Fruit fly (Drosophila melanogaster): Measurements from ENCODE around the gene sstn.

Gene sstn

DNA sequence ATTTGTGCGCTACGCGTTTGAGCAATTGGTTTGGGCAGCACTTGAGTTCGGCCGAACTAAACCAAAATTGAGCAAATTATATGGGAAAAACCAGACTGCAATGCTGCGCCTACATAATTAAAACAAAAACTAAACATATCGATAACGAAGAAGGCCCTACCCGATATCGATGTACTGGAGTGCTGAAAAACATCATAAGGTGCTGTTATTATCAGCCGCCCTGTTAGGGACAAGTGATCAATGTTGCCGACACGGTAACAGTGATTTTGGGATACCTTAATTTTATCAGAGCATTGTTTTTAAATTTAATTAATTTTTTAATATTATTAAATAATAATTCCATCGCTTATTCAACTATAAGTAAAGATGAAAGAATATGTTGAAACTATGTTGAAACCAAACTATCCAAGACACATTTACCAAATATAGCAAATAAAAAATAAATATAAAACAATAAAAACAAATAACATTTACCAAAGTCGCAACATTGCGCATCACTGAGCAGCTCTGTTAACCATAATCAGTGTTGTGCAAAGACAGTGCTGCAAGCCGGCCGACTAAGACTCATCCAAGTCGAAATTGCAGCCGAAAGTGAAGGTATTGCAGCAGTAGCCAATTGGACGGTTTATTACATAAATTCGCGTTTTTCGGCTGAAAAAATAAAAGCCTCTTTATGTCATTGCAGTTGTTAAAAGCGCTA is at the start of gene sstn, which contains the start of the genes Plp and GlyRS:
sstn (minus strand) TSS at position 131 of the 700 bp plus-strand sequence.
Plp (minus strand) TSS at position 136 of the 700 bp plus-strand sequence.
GlyRS (plus strand) TSS at position 554 of the 700 bp plus-strand sequence.
- TF ChIP-seq usp (GFP tag; optimal IDR thresholded peaks at IDR 0.05) = no peak
- TF ChIP-seq Dll (optimal IDR thresholded peaks at IDR 0.05) = no peak
- no peak for TF ChIP-seq EcR (GFP tag; optimal IDR thresholded peaks at IDR 0.05)
- TF ChIP-seq pan (optimal IDR thresholded peaks at IDR 0.05) = no peak
- TF ChIP-seq psq (optimal IDR thresholded peaks at IDR 0.05) = no peak
- TF ChIP-seq CG8478 (optimal IDR thresholded peaks at IDR 0.05) = no peak

DNA sequence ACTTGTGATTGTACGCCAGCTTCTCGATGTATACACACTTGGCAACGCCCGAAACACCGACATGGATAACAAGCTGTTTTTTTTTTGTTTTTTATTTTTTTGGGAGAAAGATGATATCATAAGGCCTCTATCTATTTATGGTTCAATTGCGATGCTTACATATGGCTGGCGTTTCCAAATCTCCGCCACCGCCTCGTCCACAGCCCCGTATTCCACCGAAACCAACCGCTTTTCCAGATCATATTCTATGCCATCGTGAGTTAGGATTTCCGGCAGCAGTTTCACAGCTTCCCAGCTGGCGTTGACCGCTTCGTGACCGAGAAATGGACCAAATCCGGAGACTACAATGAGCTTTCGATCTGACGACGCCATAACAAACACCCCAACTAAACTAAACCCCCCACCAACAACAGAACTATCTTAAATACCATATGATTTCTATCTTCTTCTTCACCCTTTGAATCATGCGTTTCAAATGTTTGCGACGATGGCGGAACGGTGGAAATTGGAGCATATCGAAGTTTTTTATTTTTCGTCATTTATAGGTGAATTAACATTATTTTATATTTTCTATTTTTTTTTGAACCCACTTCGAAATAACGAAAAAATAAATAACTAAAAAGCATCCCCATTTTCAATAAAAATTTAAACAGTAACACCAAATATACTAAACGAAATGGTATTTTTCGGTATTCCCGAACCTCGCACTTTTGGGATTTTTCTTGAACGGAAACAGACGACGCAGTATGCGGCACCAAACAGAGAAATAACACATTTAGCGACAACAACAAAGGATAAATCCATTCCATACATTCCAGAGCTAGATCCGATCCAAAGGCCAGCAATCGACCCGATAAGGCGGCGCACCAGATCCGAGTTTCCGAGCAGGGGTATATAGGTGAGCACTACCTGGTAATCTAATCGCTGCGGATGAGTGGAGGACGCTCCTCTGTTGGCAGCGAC is 49.4 kb upstream of the sstn start, which contains the start of the genes CG32147 and Pex3:
CG32147 (minus strand) TSS at position 422 of the 963 bp plus-strand sequence.
Pex3 (plus strand) TSS at position 718 of the 963 bp plus-strand sequence.
- TF ChIP-seq EcR (GFP tag; optimal IDR thresholded peaks at IDR 0.05) (no peak), CG8478 (optimal IDR thresholded peaks at IDR 0.05) (no peak), Dll (optimal IDR thresholded peaks at IDR 0.05) (no peak), pan (optimal IDR thresholded peaks at IDR 0.05) (no peak), psq (optimal IDR thresholded peaks at IDR 0.05) (no peak), usp (GFP tag; optimal IDR thresholded peaks at IDR 0.05) (no peak)

- no peak for TF ChIP-seq EcR (GFP tag; optimal IDR thresholded peaks at IDR 0.05)
- TF ChIP-seq CG8478 (optimal IDR thresholded peaks at IDR 0.05) = no peak
- TF ChIP-seq usp (GFP tag; optimal IDR thresholded peaks at IDR 0.05) = no peak
- TF ChIP-seq pan (optimal IDR thresholded peaks at IDR 0.05) = no peak
- no peak for TF ChIP-seq psq (optimal IDR thresholded peaks at IDR 0.05)
- TF ChIP-seq Dll (optimal IDR thresholded peaks at IDR 0.05) = no peak
Measured at dm6 chr3L:15143108-15143507, 48.6 kb upstream of the sstn start.

DNA sequence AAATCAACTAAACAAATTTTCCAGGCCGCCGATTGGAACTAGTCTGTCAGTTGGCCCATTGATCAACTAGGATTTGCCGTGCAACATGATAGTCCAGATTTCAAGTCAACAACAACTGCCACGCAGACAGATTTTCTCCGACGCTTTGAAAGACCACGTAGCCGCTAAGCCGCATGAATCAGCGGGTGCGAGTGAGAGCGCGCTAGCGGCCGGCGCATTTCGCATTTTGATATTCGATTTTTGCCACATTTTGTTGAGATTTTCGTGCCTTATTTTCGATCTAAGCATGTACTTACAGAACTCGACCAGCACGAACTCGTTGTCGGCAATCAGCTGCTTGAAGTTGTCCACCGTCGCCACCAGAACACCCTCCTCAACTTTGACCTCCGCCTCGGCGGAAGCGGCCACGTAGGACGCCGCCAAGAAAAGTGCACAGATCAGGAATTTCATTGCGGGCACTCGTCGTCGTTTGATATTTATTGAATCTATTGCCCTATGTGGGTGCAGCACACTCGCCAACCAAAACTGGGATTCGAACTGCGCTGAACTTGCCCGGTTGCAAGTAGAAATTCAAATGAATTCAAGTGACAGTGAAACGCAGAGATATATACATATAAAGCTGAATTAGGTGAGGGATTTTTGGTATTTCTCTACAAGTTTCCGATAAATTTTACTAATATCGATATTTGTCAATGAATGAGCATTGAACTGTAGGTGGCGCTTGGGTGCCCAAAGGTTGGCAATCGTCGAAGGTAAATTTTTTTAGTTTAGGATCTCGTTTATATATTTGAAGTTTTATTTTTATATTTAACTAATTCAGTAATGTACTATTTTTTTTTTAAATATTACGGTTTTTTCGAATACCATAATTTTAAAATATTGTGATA is 47.7 kb upstream of the sstn start, which contains the start of gene Pdi:
Pdi (minus strand) TSS at position 837 of the 887 bp plus-strand sequence.
- TF ChIP-seq EcR (GFP tag; optimal IDR thresholded peaks at IDR 0.05) (peak in 1 of 2 experiments; percentile 12), Dll (optimal IDR thresholded peaks at IDR 0.05) (no peak)

DNA sequence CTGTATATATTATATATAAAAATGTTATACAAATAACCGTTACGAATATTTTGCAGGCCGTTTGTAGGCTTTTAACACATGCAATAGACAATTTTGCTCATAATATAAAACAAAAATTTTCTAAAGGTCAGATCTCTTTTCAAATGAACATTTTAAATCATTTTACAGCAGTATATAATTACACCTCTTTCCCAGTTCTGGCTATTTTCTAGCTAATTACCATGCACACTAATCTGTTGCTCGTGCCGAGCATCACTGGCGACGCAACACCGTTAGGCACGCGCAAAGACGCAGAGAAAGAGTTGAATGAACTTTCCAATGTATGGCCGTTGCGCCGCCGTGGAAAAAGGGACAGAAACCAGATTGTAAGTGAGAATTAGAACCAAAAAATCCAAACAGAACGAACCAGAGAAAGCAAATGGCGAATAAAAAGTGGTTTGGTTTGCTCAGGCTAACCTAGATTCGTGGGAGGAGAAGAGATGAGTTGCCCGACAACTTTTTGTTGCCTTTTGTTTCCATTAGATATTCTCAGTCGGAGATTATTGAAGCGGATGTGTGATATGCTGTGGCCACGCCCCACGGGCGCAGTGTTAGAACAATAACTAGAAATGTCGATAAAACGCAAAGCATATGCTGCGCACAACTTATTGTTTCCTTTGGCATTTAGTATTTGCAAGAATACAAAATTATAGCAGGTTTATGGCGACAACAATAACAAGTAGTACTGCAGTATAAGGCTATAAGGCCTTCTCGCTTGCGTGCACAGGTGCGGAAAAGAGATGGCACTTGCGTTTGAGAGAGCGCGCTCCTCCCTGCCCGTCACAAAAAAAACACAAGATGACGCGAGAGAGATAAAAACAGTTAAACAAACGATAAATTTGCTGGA is 46.8 kb upstream of the sstn start:
- peak; percentile 67 to 92 for TF ChIP-seq EcR (GFP tag; optimal IDR thresholded peaks at IDR 0.05)
- TF ChIP-seq CG8478 (optimal IDR thresholded peaks at IDR 0.05) = peak; percentile 4
- no peak for TF ChIP-seq psq (optimal IDR thresholded peaks at IDR 0.05)

- TF ChIP-seq Dll (optimal IDR thresholded peaks at IDR 0.05) = no peak
- TF ChIP-seq pan (optimal IDR thresholded peaks at IDR 0.05) = no peak
- TF ChIP-seq usp (GFP tag; optimal IDR thresholded peaks at IDR 0.05) = no peak
- no peak for TF ChIP-seq EcR (GFP tag; optimal IDR thresholded peaks at IDR 0.05)
- TF ChIP-seq CG8478 (optimal IDR thresholded peaks at IDR 0.05) = no peak
- no peak for TF ChIP-seq psq (optimal IDR thresholded peaks at IDR 0.05)
Measured at dm6 chr3L:15140268-15140957, 45.9 kb upstream of the sstn start.

dm6 chr3L:15137790-15138189 is 43.3 kb upstream of the sstn start:
- TF ChIP-seq pan (optimal IDR thresholded peaks at IDR 0.05) (no peak), Dll (optimal IDR thresholded peaks at IDR 0.05) (no peak), usp (GFP tag; optimal IDR thresholded peaks at IDR 0.05) (no peak)

- TF ChIP-seq Dll (optimal IDR thresholded peaks at IDR 0.05) (no peak), CG8478 (optimal IDR thresholded peaks at IDR 0.05) (no peak), pan (optimal IDR thresholded peaks at IDR 0.05) (no peak), psq (optimal IDR thresholded peaks at IDR 0.05) (no peak), usp (GFP tag; optimal IDR thresholded peaks at IDR 0.05) (no peak), EcR (GFP tag; optimal IDR thresholded peaks at IDR 0.05) (no peak)
Measured at dm6 chr3L:15136659-15137572, 42.4 kb upstream of the sstn start, which contains the start of gene CG12316. Gene CG12316, minus strand, starts transcription at chr3L:15136934.

- TF ChIP-seq EcR (GFP tag; optimal IDR thresholded peaks at IDR 0.05) = no peak
- TF ChIP-seq usp (GFP tag; optimal IDR thresholded peaks at IDR 0.05) = no peak
- TF ChIP-seq CG8478 (optimal IDR thresholded peaks at IDR 0.05) = no peak
- TF ChIP-seq pan (optimal IDR thresholded peaks at IDR 0.05) = no peak
- no peak for TF ChIP-seq Dll (optimal IDR thresholded peaks at IDR 0.05)
- TF ChIP-seq psq (optimal IDR thresholded peaks at IDR 0.05) = no peak
Measured at dm6 chr3L:15131278-15131677, 36.8 kb upstream of the sstn start, which contains the start of gene CG13457. Gene CG13457, minus strand, starts transcription at chr3L:15131378.

Data from whole organism.